Worm (Caenorhabditis elegans) whole organism, late embryonic: Measurements from ENCODE around the gene C14C6.5.

Experiments used
- ama-1 ChIP-seq: fragments of 150-350 bp; optimal IDR thresholded peaks from 2 replicates; lab custom pipeline; 2014
- ceh-19 ChIP-seq: fragments of 200-800 bp; sonication (Bioruptor generic); optimal IDR thresholded peaks from 2 replicates; lab custom pipeline; 2018; ENCODE audit warnings: mild to moderate bottlenecking, missing genetic modification characterization, missing compliant biosample characterization
- dmd-4 ChIP-seq: sonication (generic microtip); optimal IDR thresholded peaks from 2 replicates; lab custom pipeline; 2016; ENCODE audit warnings: borderline replicate concordance, missing genetic modification characterization, missing compliant biosample characterization
- gmeb-2 ChIP-seq: sonication (generic microtip); optimal IDR thresholded peaks from 2 replicates; lab custom pipeline; 2016; ENCODE audit warnings: missing genetic modification characterization, inconsistent platforms, missing compliant biosample characterization
- mec-3 ChIP-seq: sonication (generic microtip); optimal IDR thresholded peaks from 2 replicates; lab custom pipeline; 2016; ENCODE audit warnings: borderline replicate concordance, missing genetic modification characterization, missing compliant biosample characterization
- pha-4 ChIP-seq: fragments of 150-350 bp; optimal IDR thresholded peaks from 2 replicates; lab custom pipeline; 2018; ENCODE audit warnings: missing biosample characterization, missing genetic modification reagents, missing genetic modification characterization
- unc-55 ChIP-seq: sonication (generic microtip); optimal IDR thresholded peaks from 2 replicates; lab custom pipeline; 2017; ENCODE audit warnings: missing biosample characterization, missing genetic modification reagents, missing genetic modification characterization
- ztf-16 ChIP-seq: sonication (generic microtip); optimal IDR thresholded peaks from 2 replicates; lab custom pipeline; 2017; ENCODE audit warnings: missing genetic modification characterization, missing compliant biosample characterization

ce11 chrV:532046-532445 lies 4.4 kb upstream of the C14C6.5 start, which contains the start of gene nhr-58:
- no peak for TF ChIP-seq pha-4 (tag; lab: Kevin White, UChicago)
- no peak for TF ChIP-seq gmeb-2 (tag; lab: Kevin White, UChicago)
- peak; percentile 67 for TF ChIP-seq unc-55 (GFP tag; lab: Kevin White, UChicago)
- TF ChIP-seq dmd-4 (tag; lab: Kevin White, UChicago), result no peak
- no peak for TF ChIP-seq ceh-19 (GFP tag; lab: Kevin White, UChicago)
- TF ChIP-seq ztf-16 (tag; lab: Kevin White, UChicago), result no peak
- TF ChIP-seq ama-1 (lab: Kevin White, UChicago), result no peak
- no peak for TF ChIP-seq mec-3 (tag; lab: Kevin White, UChicago)
